Fruit fly (Drosophila melanogaster): ENCODE results near the gene Klp31E.

Klp31E gene

DNA sequence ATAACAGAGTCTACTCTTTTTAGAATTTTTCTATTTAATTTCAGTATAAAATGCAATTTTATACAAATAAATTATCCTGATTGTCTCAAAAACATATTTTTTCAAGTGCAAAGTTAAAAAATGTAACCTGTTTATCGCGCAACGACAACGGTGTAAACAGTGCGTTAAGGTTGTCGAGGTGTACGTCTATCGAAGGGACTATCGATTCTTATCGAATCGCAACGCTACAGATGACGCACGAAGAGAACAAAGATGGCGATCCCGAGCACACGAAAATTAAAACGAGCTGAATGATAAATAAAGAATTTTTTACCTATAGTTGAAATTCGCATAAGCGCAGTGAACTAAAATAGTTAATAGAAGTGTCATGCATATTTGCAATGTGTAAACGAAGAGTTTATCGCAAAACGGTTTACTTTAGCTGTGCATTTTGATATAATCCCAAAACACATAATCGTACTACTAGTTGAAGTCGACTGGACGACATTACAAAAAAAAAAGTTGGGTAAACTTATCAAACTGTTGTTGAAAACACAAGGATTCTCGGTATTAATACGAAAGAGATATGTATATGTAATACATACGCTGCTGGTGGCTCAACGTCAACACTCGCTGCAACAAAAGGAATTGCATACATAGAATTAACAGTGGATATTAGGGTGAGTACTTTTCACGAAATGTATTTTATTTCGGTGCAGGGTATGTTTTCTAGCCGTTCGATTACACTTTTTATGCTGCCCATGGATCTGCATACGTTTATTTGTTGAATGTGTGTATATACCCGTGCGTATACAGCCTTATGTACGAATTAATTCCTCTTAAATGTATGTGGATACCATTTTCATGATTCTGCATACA lies 25.7 kb upstream of the Klp31E start, which contains the start of gene da (continued):
- TF ChIP-seq CG8359 (GFP tag; optimal IDR thresholded peaks at IDR 0.05; ENCODE audit: borderline replicate concordance) (no peak), so (GFP tag; IDR thresholded peaks at IDR 0.05) (no peak), CG3407 (GFP tag; optimal IDR thresholded peaks at IDR 0.05) (no peak), pho (GFP tag; optimal IDR thresholded peaks at IDR 0.05) (peak; percentile 73), h (optimal IDR thresholded peaks at IDR 0.05) (no peak), CG13287 (GFP tag; IDR thresholded peaks at IDR 0.05; ENCODE audit: partially characterized antibody) (peak; percentile 64), CG7745 (tag; optimal IDR thresholded peaks at IDR 0.05) (no peak), CG10321 (GFP tag; IDR thresholded peaks at IDR 0.05) (no peak), CG11504 (tag; optimal IDR thresholded peaks at IDR 0.05) (peak; percentile 72), CG4424 (GFP tag; optimal IDR thresholded peaks at IDR 0.05) (peak; percentile 55), Jarid2 (GFP tag; optimal IDR thresholded peaks at IDR 0.05) (no peak), ham (GFP tag; IDR thresholded peaks at IDR 0.05) (no peak), sr (GFP tag; IDR thresholded peaks at IDR 0.05) (no peak), lab (GFP tag; optimal IDR thresholded peaks at IDR 0.05) (no peak), CG8281 (tag; optimal IDR thresholded peaks at IDR 0.05) (no peak), eve (GFP tag; optimal IDR thresholded peaks at IDR 0.05) (peak in 1 of 2 experiments; percentile 76), CG13296 (GFP tag; optimal IDR thresholded peaks at IDR 0.05) (peak; percentile 16), Sox102F (GFP tag; optimal IDR thresholded peaks at IDR 0.05) (no peak), Bdp1 (GFP tag; optimal IDR thresholded peaks at IDR 0.05) (no peak), hb (GFP tag; IDR thresholded peaks at IDR 0.05; ENCODE audit: partially characterized antibody) (no peak), z (GFP tag; IDR thresholded peaks at IDR 0.05) (no peak), phol (tag; optimal IDR thresholded peaks at IDR 0.05) (peak; percentile 100), CG18262 (tag; optimal IDR thresholded peaks at IDR 0.05) (peak; percentile 58), HLHmδ (GFP tag; optimal IDR thresholded peaks at IDR 0.05) (no peak), B-H1 (GFP tag; IDR thresholded peaks at IDR 0.05) (peak; percentile 15; the same call in 1 of the 3 replicates), ash1 (GFP tag; optimal IDR thresholded peaks at IDR 0.05) (peak; percentile 6), sug (tag; optimal IDR thresholded peaks at IDR 0.05) (peak; percentile 75), Mes4 (GFP tag; optimal IDR thresholded peaks at IDR 0.05) (peak; percentile 30), otp (GFP tag; IDR thresholded peaks at IDR 0.05) (no peak; the same call in 2 of the 3 replicates), Poxn (GFP tag; IDR thresholded peaks at IDR 0.05) (no peak), H15 (GFP tag; IDR thresholded peaks at IDR 0.05) (0 out of 3 replicates have a peak, but pooled peaks have one; percentile 13), trh (GFP tag; optimal IDR thresholded peaks at IDR 0.05) (no peak), ken (GFP tag; IDR thresholded peaks at IDR 0.05) (peak; percentile 49; the same call in 1 of the 3 replicates), crc (GFP tag; optimal IDR thresholded peaks at IDR 0.05) (peak; percentile 34), disco-r (GFP tag; optimal IDR thresholded peaks at IDR 0.05) (no peak), stwl (tag; optimal IDR thresholded peaks at IDR 0.05) (peak; percentile 65), CG10274 (GFP tag; optimal IDR thresholded peaks at IDR 0.05) (no peak), tio (GFP tag; optimal IDR thresholded peaks at IDR 0.05) (no peak), Trl (optimal IDR thresholded peaks at IDR 0.05) (no peak), Trl (GFP tag; optimal IDR thresholded peaks at IDR 0.05) (peak; percentile 47), CG2202 (tag; optimal IDR thresholded peaks at IDR 0.05) (no peak), ranshi (GFP tag; IDR thresholded peaks at IDR 0.05) (0 out of 2 replicates have a peak, but pooled peaks have one; percentile 17), lola (GFP tag; optimal IDR thresholded peaks at IDR 0.05) (peak in 2 of 3 experiments; percentile 42 to 92), mld (GFP tag; IDR thresholded peaks at IDR 0.05; ENCODE audit: partially characterized antibody) (no peak), CG32532 (GFP tag; IDR thresholded peaks at IDR 0.05) (peak; percentile 66), cas (GFP tag; IDR thresholded peaks at IDR 0.05) (no peak), schlank (tag; optimal IDR thresholded peaks at IDR 0.05) (peak; percentile 9), Doc3 (GFP tag; IDR thresholded peaks at IDR 0.05; ENCODE audit: partially characterized antibody) (no peak), CG31365 (tag; optimal IDR thresholded peaks at IDR 0.05) (no peak)

All from whole organism, embryonic.